Fruit fly (Drosophila melanogaster): ENCODE data around the gene CG18581.

DNA sequence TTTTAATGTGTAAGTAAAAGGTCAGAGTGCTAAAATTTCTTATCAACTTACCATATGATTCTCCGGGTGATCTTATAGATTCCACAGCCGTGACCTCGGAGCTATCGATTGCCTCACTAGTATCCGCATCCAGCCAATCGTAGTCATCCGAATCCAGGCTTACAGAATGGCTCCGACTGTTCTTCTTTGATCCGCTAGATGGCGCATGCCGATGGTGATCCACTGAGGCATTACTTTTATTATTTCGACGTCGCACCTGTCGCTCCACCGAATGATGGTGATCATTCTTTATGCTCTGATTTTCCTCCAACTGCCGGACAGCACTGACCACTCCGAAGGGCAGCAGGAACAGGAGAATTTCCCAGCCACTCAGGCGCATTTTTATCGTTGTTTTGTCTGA is 38.9 kb downstream of the CG18581 start:
- TF ChIP-seq fd96Ca (GFP tag; IDR thresholded peaks at IDR 0.05) (no peak), CG8301 (tag; optimal IDR thresholded peaks at IDR 0.05) (no peak), rn (GFP tag; IDR thresholded peaks at IDR 0.05) (no peak), CG32121 (GFP tag; IDR thresholded peaks at IDR 0.05) (no peak), Snoo (tag; optimal IDR thresholded peaks at IDR 0.05) (no peak), D1 (tag; optimal IDR thresholded peaks at IDR 0.05) (no peak), EcR (GFP tag; optimal IDR thresholded peaks at IDR 0.05) (no peak), CG13204 (GFP tag; optimal IDR thresholded peaks at IDR 0.05) (no peak), Ets98B (GFP tag; IDR thresholded peaks at IDR 0.05) (no peak), CG14655 (GFP tag; optimal IDR thresholded peaks at IDR 0.05) (no peak), CG15710 (tag; optimal IDR thresholded peaks at IDR 0.05) (no peak), CG8159 (tag; optimal IDR thresholded peaks at IDR 0.05) (no peak), CG12605 (GFP tag; IDR thresholded peaks at IDR 0.05) (no peak), CG34367 (tag; optimal IDR thresholded peaks at IDR 0.05) (no peak)
